Worm (Caenorhabditis elegans) whole organism, midembryonic: ENCODE measurements around the gene oat-1.

Experiments used
- flt-1 ChIP-seq: fragments of 200-800 bp; sonication (Bioruptor generic); IDR thresholded peaks from 2 replicates; pipeline ENCODE4 v1.3.6; 2022; ENCODE audit warnings: missing genetic modification characterization, missing compliant biosample characterization
- tab-1 ChIP-seq: fragments of 200-800 bp; sonication (Bioruptor generic); IDR thresholded peaks from 2 replicates; pipeline ENCODE4 v1.3.6; 2022; ENCODE audit warnings: missing genetic modification characterization, missing compliant biosample characterization

ce11 chrIV:8520594-8520993, 48.2 kb upstream of the oat-1 start, which contains the start of gene pkg-2:
- TF ChIP-seq flt-1 (no peak), tab-1 (GFP tag; lab: Robert Waterston, UW) (no peak)
